Worm (Caenorhabditis elegans): ENCODE measurements around the gene F07A11.1.

Gene F07A11.1

ce11 chrII:11547254-11547687 lies 44.7 kb downstream of the F07A11.1 start, which contains the start of gene F54D5.7:
F54D5.7 (plus strand) TSS chrII:11547517.
- TF ChIP-seq M03D4.4 (tag; optimal IDR thresholded peaks at IDR 0.05) (peak; percentile 9), nhr-12 (tag; optimal IDR thresholded peaks at IDR 0.05) (peak; percentile 3), flh-1 (GFP tag; optimal IDR thresholded peaks at IDR 0.05) (peak; percentile 11), lsy-2 (tag; optimal IDR thresholded peaks at IDR 0.05) (no peak), nhr-237 (tag; optimal IDR thresholded peaks at IDR 0.05) (no peak), hlh-1 (tag; optimal IDR thresholded peaks at IDR 0.05) (peak; percentile 4), unc-120 (tag; optimal IDR thresholded peaks at IDR 0.05; ENCODE audit: poor library complexity, severe bottlenecking) (peak; percentile 38), ceh-43 (GFP tag; optimal IDR thresholded peaks at IDR 0.05) (peak; percentile 51), ces-1 (GFP tag; optimal IDR thresholded peaks at IDR 0.05) (peak; percentile 5), ceh-39 (tag; optimal IDR thresholded peaks at IDR 0.05) (no peak), elt-1 (tag; optimal IDR thresholded peaks at IDR 0.05; ENCODE audit: borderline replicate concordance, insufficient read depth) (peak; percentile 8)

- TF ChIP-seq lin-13 (tag; optimal IDR thresholded peaks at IDR 0.05) = no peak
- no peak for TF ChIP-seq hlh-1 (tag; optimal IDR thresholded peaks at IDR 0.05)
- no peak for TF ChIP-seq ceh-39 (tag; optimal IDR thresholded peaks at IDR 0.05)
- no peak for TF ChIP-seq ceh-83 (GFP tag; optimal IDR thresholded peaks at IDR 0.05)
- TF ChIP-seq tbx-8 (GFP tag; optimal IDR thresholded peaks at IDR 0.05) = no peak
- TF ChIP-seq lsy-2 (tag; optimal IDR thresholded peaks at IDR 0.05) = no peak
- TF ChIP-seq blmp-1 (tag; optimal IDR thresholded peaks at IDR 0.05) = no peak
- no peak for TF ChIP-seq unc-39 (tag; optimal IDR thresholded peaks at IDR 0.05)
- no peak for TF ChIP-seq cnd-1 (tag; optimal IDR thresholded peaks at IDR 0.05)
- TF ChIP-seq M03D4.4 (tag; optimal IDR thresholded peaks at IDR 0.05) = no peak
- no peak for TF ChIP-seq lin-32 (GFP tag; optimal IDR thresholded peaks at IDR 0.05)
- no peak for TF ChIP-seq nhr-12 (tag; optimal IDR thresholded peaks at IDR 0.05)
Measured at ce11 chrII:11545952-11546325, 46.0 kb downstream of the F07A11.1 start.

ce11 chrII:11545299-11545951 lies 46.5 kb downstream of the F07A11.1 start, which contains the start of gene dnj-13:
dnj-13 (plus strand) TSS chrII:11545701.
- TF ChIP-seq snpc-4 (tag; optimal IDR thresholded peaks at IDR 0.05) = no peak
- TF ChIP-seq drap-1 (GFP tag; optimal IDR thresholded peaks at IDR 0.05) = peak; percentile 80
- TF ChIP-seq elt-1 (tag; optimal IDR thresholded peaks at IDR 0.05; ENCODE audit: borderline replicate concordance, insufficient read depth) = no peak
- peak; percentile 12 for TF ChIP-seq ztf-11 (tag; optimal IDR thresholded peaks at IDR 0.05)
- peak; percentile 43 for TF ChIP-seq nhr-12 (tag; optimal IDR thresholded peaks at IDR 0.05)
- peak; percentile 61 for TF ChIP-seq nhr-237 (tag; optimal IDR thresholded peaks at IDR 0.05)
- TF ChIP-seq bed-3 (GFP tag; optimal IDR thresholded peaks at IDR 0.05) = no peak
- peak; percentile 93 for TF ChIP-seq sptf-1 (tag; optimal IDR thresholded peaks at IDR 0.05)
- peak; percentile 81 for TF ChIP-seq lsy-2 (tag; optimal IDR thresholded peaks at IDR 0.05)
- peak; percentile 85 for TF ChIP-seq mls-2 (tag; optimal IDR thresholded peaks at IDR 0.05)
- no peak for TF ChIP-seq lin-32 (GFP tag; optimal IDR thresholded peaks at IDR 0.05)
- no peak for TF ChIP-seq flh-1 (GFP tag; optimal IDR thresholded peaks at IDR 0.05)
- TF ChIP-seq elt-3 (tag; optimal IDR thresholded peaks at IDR 0.05) = peak; percentile 35
- TF ChIP-seq unc-120 (tag; optimal IDR thresholded peaks at IDR 0.05; ENCODE audit: poor library complexity, severe bottlenecking) = peak; percentile 87
- TF ChIP-seq ceh-43 (GFP tag; optimal IDR thresholded peaks at IDR 0.05) = no peak
- peak; percentile 83 for TF ChIP-seq ces-1 (GFP tag; optimal IDR thresholded peaks at IDR 0.05)
- TF ChIP-seq nhr-28 (tag; optimal IDR thresholded peaks at IDR 0.05) = peak; percentile 10
- TF ChIP-seq ceh-39 (tag; optimal IDR thresholded peaks at IDR 0.05) = peak; percentile 82
- TF ChIP-seq unc-62 (GFP tag; optimal IDR thresholded peaks at IDR 0.05) = peak; percentile 53
- peak; percentile 95 for TF ChIP-seq mep-1 (tag; optimal IDR thresholded peaks at IDR 0.05)
- TF ChIP-seq sem-2 (GFP tag; optimal IDR thresholded peaks at IDR 0.05) = no peak
- TF ChIP-seq ham-2 (GFP tag; optimal IDR thresholded peaks at IDR 0.05) = peak; percentile 36
- peak; percentile 70 for TF ChIP-seq cnd-1 (tag; optimal IDR thresholded peaks at IDR 0.05)
- TF ChIP-seq M03D4.4 (tag; optimal IDR thresholded peaks at IDR 0.05) = peak; percentile 74
- TF ChIP-seq unc-39 (tag; optimal IDR thresholded peaks at IDR 0.05) = no peak
- peak; percentile 93 for TF ChIP-seq lin-13 (tag; optimal IDR thresholded peaks at IDR 0.05)
- TF ChIP-seq pha-4 (tag; optimal IDR thresholded peaks at IDR 0.05) = peak; percentile 98
- peak; percentile 44 for TF ChIP-seq hlh-1 (tag; optimal IDR thresholded peaks at IDR 0.05)
- peak; percentile 35 for TF ChIP-seq nhr-2 (tag; optimal IDR thresholded peaks at IDR 0.05)
- TF ChIP-seq nhr-76 (tag; optimal IDR thresholded peaks at IDR 0.05) = no peak
